Fruit fly (Drosophila melanogaster): ENCODE results near the gene tey.

DNA sequence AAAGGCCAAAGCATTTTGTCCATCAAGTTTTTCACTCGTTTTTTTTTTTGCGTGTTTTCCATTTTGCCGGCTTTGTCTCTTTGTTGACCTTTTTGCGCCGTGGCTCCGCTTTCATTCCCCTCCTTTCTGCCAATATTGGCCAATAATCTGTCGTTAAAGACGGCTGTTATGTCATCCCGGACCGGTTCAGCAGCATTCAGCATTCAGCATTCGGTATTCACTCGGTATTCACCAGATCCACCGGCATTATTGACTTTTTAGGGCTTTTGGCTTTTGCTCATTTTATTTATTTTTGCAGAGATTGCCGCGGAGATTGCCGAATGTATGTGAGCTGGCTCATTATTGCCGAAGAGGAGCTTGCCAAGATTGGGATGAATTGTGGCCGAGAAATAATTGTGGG, 39.4 kb upstream of the tey start:
- TF ChIP-seq fd96Ca (GFP tag; IDR thresholded peaks at IDR 0.05) (no peak), CG8301 (tag; optimal IDR thresholded peaks at IDR 0.05) (no peak), EcR (GFP tag; optimal IDR thresholded peaks at IDR 0.05) (peak; percentile 52), gl (tag; optimal IDR thresholded peaks at IDR 0.05) (no peak), CG10348 (GFP tag; IDR thresholded peaks at IDR 0.05) (no peak), D1 (tag; optimal IDR thresholded peaks at IDR 0.05) (no peak), Snoo (tag; optimal IDR thresholded peaks at IDR 0.05) (no peak)
